Worm (Caenorhabditis elegans): ENCODE measurements around the gene F15D4.2.

The F15D4.2 gene

ce11 chrII:13215792-13216191 lies at the start of gene F15D4.2:
Gene F15D4.2, plus strand, starts transcription at chrII:13216092.
- TF ChIP-seq atf-7 (tag; optimal IDR thresholded peaks at IDR 0.05) (no peak), efl-1 (GFP tag; optimal IDR thresholded peaks at IDR 0.05) (no peak), sea-2 (GFP tag; IDR thresholded peaks at IDR 0.05) (no peak), hrde-1 (tag; optimal IDR thresholded peaks at IDR 0.05; ENCODE audit: borderline replicate concordance) (no peak)

DNA sequence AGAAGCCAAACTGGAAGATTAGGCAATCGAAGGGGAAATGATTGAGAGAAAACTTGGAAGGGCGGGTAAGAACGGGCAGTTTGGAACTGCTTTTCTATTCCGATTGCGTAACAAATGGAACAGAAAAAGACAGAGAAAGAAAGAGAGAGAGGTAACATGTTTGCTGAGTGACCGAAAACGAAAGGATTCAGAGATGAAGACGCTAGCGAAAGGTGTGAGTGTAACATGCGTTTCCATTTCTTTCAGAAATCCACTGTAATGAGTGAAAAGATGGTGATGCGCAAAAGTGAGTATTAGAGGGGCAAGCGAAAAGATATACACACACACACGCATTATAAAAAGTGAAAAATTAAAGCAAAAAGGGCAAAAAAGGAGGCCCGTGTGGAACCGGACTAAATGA lies 48.4 kb upstream of the F15D4.2 start:
- TF ChIP-seq cebp-1 (GFP tag; IDR thresholded peaks at IDR 0.05) (no peak), cebp-1 (tag; optimal IDR thresholded peaks at IDR 0.05) (peak; percentile 38), tbp1 (GFP tag; optimal IDR thresholded peaks at IDR 0.05) (no peak), zim-3 (tag; optimal IDR thresholded peaks at IDR 0.05) (no peak)

- TF ChIP-seq aptf-3 (GFP tag; IDR thresholded peaks at IDR 0.05) (no peak), egrh-3 (GFP tag; IDR thresholded peaks at IDR 0.05) (peak; percentile 48; the same call in 1 of the 2 replicates), F52B5.7 (tag; optimal IDR thresholded peaks at IDR 0.05) (no peak), madf-6 (GFP tag; IDR thresholded peaks at IDR 0.05) (no peak), zfh-2 (GFP tag; conservative IDR thresholded peaks at IDR 0.05) (peak; percentile 67; the same call in 1 of the 2 replicates)
Observed at ce11 chrII:13170696-13171095, 45.2 kb upstream of the F15D4.2 start.

DNA sequence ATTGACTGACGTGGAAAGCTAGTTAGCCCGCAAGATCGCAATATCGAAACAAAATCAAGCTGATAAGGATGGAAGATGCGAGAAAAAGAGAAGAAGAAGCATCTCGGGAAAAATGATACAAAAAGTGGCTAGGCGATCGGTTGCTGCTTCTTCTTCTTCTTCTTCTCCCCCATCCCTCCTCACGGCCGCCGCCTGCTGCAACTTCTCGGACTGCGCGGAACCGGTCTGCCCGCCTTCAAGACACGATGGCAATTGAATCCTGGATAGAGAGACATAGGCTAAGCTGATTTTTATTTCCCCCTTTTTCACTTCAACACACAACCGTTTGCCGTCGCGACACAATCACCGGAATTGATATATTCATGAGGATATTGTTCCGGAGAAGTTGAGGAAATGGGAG lies 41.5 kb upstream of the F15D4.2 start:
- no peak for TF ChIP-seq sptf-2 (GFP tag; optimal IDR thresholded peaks at IDR 0.05)
- no peak for TF ChIP-seq akir-1 (GFP tag; optimal IDR thresholded peaks at IDR 0.05)
- peak; percentile 67; the same call in 1 of the 2 replicates for TF ChIP-seq zfh-2 (GFP tag; conservative IDR thresholded peaks at IDR 0.05)
- no peak for TF ChIP-seq nhr-120 (GFP tag; IDR thresholded peaks at IDR 0.05)
- TF ChIP-seq ama-1 (optimal IDR thresholded peaks at IDR 0.05) = no peak
- TF ChIP-seq ama-1 (GFP tag; optimal IDR thresholded peaks at IDR 0.05) = no peak
- no peak for TF ChIP-seq hsf-1 (GFP tag; IDR thresholded peaks at IDR 0.05)
- no peak for TF ChIP-seq dox-1 (GFP tag; IDR thresholded peaks at IDR 0.05)
- TF ChIP-seq Y53F4B.3 (GFP tag; IDR thresholded peaks at IDR 0.05) = no peak
- no peak for TF ChIP-seq aptf-3 (GFP tag; IDR thresholded peaks at IDR 0.05)
- no peak for TF ChIP-seq ceh-40 (GFP tag; IDR thresholded peaks at IDR 0.05)
- TF ChIP-seq egrh-3 (GFP tag; IDR thresholded peaks at IDR 0.05) = peak; percentile 16; the same call in 1 of the 2 replicates
- no peak for TF ChIP-seq K12H6.12 (tag; optimal IDR thresholded peaks at IDR 0.05)
- TF ChIP-seq tlf-1 (GFP tag; optimal IDR thresholded peaks at IDR 0.05) = no peak
- TF ChIP-seq sdz-38 (tag; optimal IDR thresholded peaks at IDR 0.05) = no peak

DNA sequence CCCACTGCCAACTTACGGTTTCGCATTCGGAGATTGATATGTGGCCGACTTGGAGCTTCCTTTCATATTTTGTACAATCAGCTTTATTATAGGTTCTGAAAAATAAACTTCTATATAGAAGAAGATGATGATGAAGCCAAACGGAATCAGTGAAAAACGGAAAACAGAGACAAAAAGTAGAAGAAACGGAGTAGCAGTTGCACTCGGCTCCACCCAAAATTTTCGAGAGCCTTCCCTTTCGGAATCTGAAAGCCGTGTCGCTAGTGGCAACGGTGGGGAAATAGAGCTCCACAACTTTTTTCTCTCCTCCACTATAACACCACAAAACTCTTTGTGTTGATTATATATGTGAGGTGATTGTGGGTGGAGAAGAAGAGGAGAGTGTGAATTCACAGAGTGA lies 34.4 kb upstream of the F15D4.2 start, which contains the start of gene W09H1.1:
W09H1.1 (minus strand) TSS at position 101 of the 400 bp plus-strand sequence.
- TF ChIP-seq tbp1 (GFP tag; optimal IDR thresholded peaks at IDR 0.05) (no peak), dox-1 (GFP tag; IDR thresholded peaks at IDR 0.05) (no peak)

ce11 chrII:13182295-13182694 lies 33.6 kb upstream of the F15D4.2 start:
- TF ChIP-seq egrh-3 (GFP tag; IDR thresholded peaks at IDR 0.05) = peak; percentile 33; the same call in 1 of the 2 replicates
- peak; percentile 72 for TF ChIP-seq zfh-2 (GFP tag; conservative IDR thresholded peaks at IDR 0.05)

ce11 chrII:13183228-13183755 lies 32.6 kb upstream of the F15D4.2 start, which contains the start of the genes W09H1.4 and his-73:
Gene W09H1.4, plus strand, starts transcription at chrII:13183528.
Gene his-73, plus strand, starts transcription at chrII:13183705.
- no peak for TF ChIP-seq dpff-1 (tag; optimal IDR thresholded peaks at IDR 0.05)
- no peak for TF ChIP-seq ztf-28 (GFP tag; IDR thresholded peaks at IDR 0.05)
- no peak for TF ChIP-seq let-607 (tag; optimal IDR thresholded peaks at IDR 0.05)
- no peak for TF ChIP-seq F22D6.2 (tag; optimal IDR thresholded peaks at IDR 0.05)
- no peak for TF ChIP-seq F33H1.4 (GFP tag; IDR thresholded peaks at IDR 0.05)
- no peak for TF ChIP-seq tbx-9 (tag; optimal IDR thresholded peaks at IDR 0.05; ENCODE audit: borderline replicate concordance)
- no peak for TF ChIP-seq F57A8.1 (GFP tag; optimal IDR thresholded peaks at IDR 0.05)
- no peak for TF ChIP-seq T07F8.4 (tag; optimal IDR thresholded peaks at IDR 0.05)
- no peak for TF ChIP-seq madf-10 (tag; optimal IDR thresholded peaks at IDR 0.05)
- no peak for TF ChIP-seq zim-3 (tag; optimal IDR thresholded peaks at IDR 0.05)
- no peak for TF ChIP-seq somi-1 (GFP tag; optimal IDR thresholded peaks at IDR 0.05)
- TF ChIP-seq F49E8.2 (tag; optimal IDR thresholded peaks at IDR 0.05; ENCODE audit: insufficient read depth) = no peak
- no peak for TF ChIP-seq unc-130 (GFP tag; optimal IDR thresholded peaks at IDR 0.05)
- TF ChIP-seq D2030.7 (GFP tag; IDR thresholded peaks at IDR 0.05) = no peak
- TF ChIP-seq F52B5.7 (tag; optimal IDR thresholded peaks at IDR 0.05) = no peak
- TF ChIP-seq ztf-6 (GFP tag; IDR thresholded peaks at IDR 0.05) = no peak
- TF ChIP-seq sptf-2 (GFP tag; optimal IDR thresholded peaks at IDR 0.05) = no peak

Measured in whole organism, young adult.